Worm (Caenorhabditis elegans): ENCODE results near the gene bbs-8.

ce11 chrV:6731594-6731993 lies 33.3 kb downstream of the bbs-8 start, which contains the start of gene grl-9:
- TF ChIP-seq swsn-7 (tag; optimal IDR thresholded peaks at IDR 0.05) (no peak), unc-62 (GFP tag; optimal IDR thresholded peaks at IDR 0.05) (no peak), aly-2 (tag; optimal IDR thresholded peaks at IDR 0.05) (no peak), ceh-88 (GFP tag; IDR thresholded peaks at IDR 0.05) (no peak), mdl-1 (tag; optimal IDR thresholded peaks at IDR 0.05) (no peak)
